ENCODE assay signal across 1 fruit fly cellular context in genomic region chr3R:12450713-12451259, dm6.
TF ChIP-seq lines count a peak whose summit lies in the region.

No protein-coding gene starts in this region.

TF ChIP-seq in whole organism, embryonic, 481 proteins besides CTCF, POLR2A, EP300 and RAD21 (continued from another document):
- TF ChIP-seq Opbp (GFP tag; IDR thresholded peaks at IDR 0.05; lab: Robert Waterston, UW; ENCODE audit: partially characterized antibody) (no peak), slbo (GFP tag; IDR thresholded peaks at IDR 0.05; lab: Robert Waterston, UW) (no peak), HmgD (GFP tag; optimal IDR thresholded peaks at IDR 0.05; lab: Kevin White, UChicago) (no peak), CG8281 (tag; optimal IDR thresholded peaks at IDR 0.05; lab: Kevin White, UChicago) (no peak), CG34224 (GFP tag; IDR thresholded peaks at IDR 0.05; lab: Robert Waterston, UW; ENCODE audit: partially characterized antibody) (no peak)
